Worm (Caenorhabditis elegans): ENCODE data around the gene C49F8.3.

ce11 chrX:13348417-13348816, 38.9 kb downstream of the C49F8.3 start:
- no peak for TF ChIP-seq elt-3 (tag; optimal IDR thresholded peaks at IDR 0.05)
- TF ChIP-seq ztf-11 (tag; optimal IDR thresholded peaks at IDR 0.05): no peak
- TF ChIP-seq unc-62 (GFP tag; optimal IDR thresholded peaks at IDR 0.05): no peak
- TF ChIP-seq lin-32 (GFP tag; optimal IDR thresholded peaks at IDR 0.05): no peak
- TF ChIP-seq hlh-1 (tag; optimal IDR thresholded peaks at IDR 0.05): no peak
